Fruit fly (Drosophila melanogaster) whole organism, prepupa: ENCODE results near the gene cerv.

Source experiments
- CG10631 ChIP-seq: fragments of 200-800 bp; sonication (Bioruptor generic); optimal IDR thresholded peaks from 2 replicates; lab custom pipeline; 2016; ENCODE audit warnings: missing biosample characterization, missing genetic modification characterization
- CG11294 ChIP-seq: fragments of 200-800 bp; sonication (Bioruptor generic); IDR thresholded peaks from 2 replicates; pipeline ENCODE4 v1.3.6; 2022; ENCODE audit warnings: missing biosample characterization, missing genetic modification characterization
- CG11762 ChIP-seq: fragments of 200-800 bp; sonication (Bioruptor generic); optimal IDR thresholded peaks from 3 replicates; lab custom pipeline; 2016; ENCODE audit warnings: missing biosample characterization, missing genetic modification characterization; ENCODE audit not compliant: insufficient read depth
- CG15336 ChIP-seq: fragments of 200-800 bp; sonication (Bioruptor generic); IDR thresholded peaks from 2 replicates; pipeline ENCODE4 v1.3.6; 2022; ENCODE audit warnings: missing biosample characterization, missing genetic modification characterization
- CG1621 ChIP-seq: fragments of 200-800 bp; sonication (Bioruptor generic); optimal IDR thresholded peaks from 3 replicates; lab custom pipeline; 2018; ENCODE audit warnings: missing biosample characterization, mild to moderate bottlenecking, missing genetic modification characterization
- CG32006 ChIP-seq: fragments of 200-800 bp; sonication (Bioruptor generic); optimal IDR thresholded peaks from 3 replicates; lab custom pipeline; 2017; ENCODE audit warnings: missing biosample characterization, mild to moderate bottlenecking, missing genetic modification characterization
- CG34406 ChIP-seq: fragments of 200-800 bp; sonication (Bioruptor generic); optimal IDR thresholded peaks from 3 replicates; lab custom pipeline; 2016; ENCODE audit warnings: missing biosample characterization, missing genetic modification characterization
- CG3919 ChIP-seq: fragments of 200-800 bp; sonication (Bioruptor generic); optimal IDR thresholded peaks from 3 replicates; lab custom pipeline; 2016; ENCODE audit warnings: missing biosample characterization, missing genetic modification characterization
- CG4318 ChIP-seq: fragments of 200-800 bp; sonication (Bioruptor generic); optimal IDR thresholded peaks from 3 replicates; lab custom pipeline; 2017; ENCODE audit warnings: missing biosample characterization, mild to moderate bottlenecking, missing genetic modification characterization
- CG6163 ChIP-seq: fragments of 200-800 bp; sonication (Bioruptor generic); IDR thresholded peaks from 3 replicates; pipeline ENCODE4 v1.3.6; 2022; ENCODE audit warnings: missing biosample characterization, missing genetic modification characterization
- CG6792 ChIP-seq: fragments of 200-800 bp; sonication (Bioruptor generic); optimal IDR thresholded peaks from 3 replicates; lab custom pipeline; 2016; ENCODE audit warnings: missing biosample characterization, missing genetic modification characterization
- CG6808 ChIP-seq: fragments of 200-800 bp; sonication (Bioruptor generic); optimal IDR thresholded peaks from 3 replicates; lab custom pipeline; 2017; ENCODE audit warnings: missing biosample characterization, missing genetic modification characterization, mild to moderate bottlenecking, moderate library complexity, missing genetic modification reagents
- CG6854 ChIP-seq: fragments of 200-800 bp; sonication (Bioruptor generic); optimal IDR thresholded peaks from 2 replicates; lab custom pipeline; 2017; ENCODE audit warnings: missing biosample characterization, mild to moderate bottlenecking, missing genetic modification characterization
- CG8119 ChIP-seq: fragments of 200-800 bp; sonication (Bioruptor generic); IDR thresholded peaks from 3 replicates; pipeline ENCODE4 v1.3.6; 2022; ENCODE audit warnings: missing biosample characterization, missing genetic modification characterization
- CG8319 ChIP-seq: fragments of 200-800 bp; sonication (Bioruptor generic); optimal IDR thresholded peaks from 3 replicates; lab custom pipeline; 2016; ENCODE audit warnings: missing biosample characterization, missing genetic modification characterization
- CG9139 ChIP-seq: fragments of 200-800 bp; sonication (Bioruptor generic); optimal IDR thresholded peaks from 3 replicates; lab custom pipeline; 2017; ENCODE audit warnings: missing biosample characterization, mild to moderate bottlenecking, missing genetic modification characterization
- Eip75B ChIP-seq: fragments of 200-800 bp; sonication (Bioruptor generic); optimal IDR thresholded peaks from 3 replicates; lab custom pipeline; 2016; ENCODE audit warnings: missing biosample characterization, missing genetic modification characterization
- Eip78C ChIP-seq: fragments of 200-800 bp; sonication (Bioruptor generic); peaks from one replicate; lab custom pipeline; 2016; ENCODE audit warnings: missing biosample characterization, missing genetic modification characterization
- Eip93F ChIP-seq: fragments of 200-800 bp; sonication (Bioruptor generic); optimal IDR thresholded peaks from 2 replicates; lab custom pipeline; 2016; ENCODE audit warnings: missing biosample characterization, mild to moderate bottlenecking, missing genetic modification characterization
- Ets21C ChIP-seq: fragments of 200-800 bp; sonication (Bioruptor generic); optimal IDR thresholded peaks from 3 replicates; lab custom pipeline; 2016; ENCODE audit warnings: missing biosample characterization, missing genetic modification characterization
- Gug ChIP-seq: fragments of 200-800 bp; sonication (Bioruptor generic); IDR thresholded peaks from 2 replicates; pipeline ENCODE4 v1.3.6; 2022; ENCODE audit warnings: missing biosample characterization, missing genetic modification characterization
- Hr38 ChIP-seq: sonication (Bioruptor generic); optimal IDR thresholded peaks from 2 replicates; lab custom pipeline; 2016; ENCODE audit warnings: missing biosample characterization, missing genetic modification characterization
- Hr39 ChIP-seq: fragments of 200-800 bp; sonication (Bioruptor generic); optimal IDR thresholded peaks from 2 replicates; lab custom pipeline; 2016; ENCODE audit warnings: missing biosample characterization, missing genetic modification characterization
- Hr4 ChIP-seq: fragments of 200-800 bp; sonication (Bioruptor generic); optimal IDR thresholded peaks from 3 replicates; lab custom pipeline; 2016; ENCODE audit warnings: missing biosample characterization, missing genetic modification characterization
- Lpt ChIP-seq: fragments of 200-800 bp; sonication (Bioruptor generic); optimal IDR thresholded peaks from 3 replicates; lab custom pipeline; 2016; ENCODE audit warnings: missing biosample characterization, missing genetic modification characterization
- Met ChIP-seq: fragments of 200-800 bp; sonication (Bioruptor generic); optimal IDR thresholded peaks from 3 replicates; lab custom pipeline; 2016; ENCODE audit warnings: missing biosample characterization, missing genetic modification characterization
- OdsH ChIP-seq: fragments of 200-800 bp; sonication (Bioruptor generic); optimal IDR thresholded peaks from 3 replicates; lab custom pipeline; 2016; ENCODE audit warnings: missing biosample characterization, missing genetic modification characterization
- Smox ChIP-seq: fragments of 200-800 bp; sonication (Bioruptor generic); optimal IDR thresholded peaks from 3 replicates; lab custom pipeline; 2016; ENCODE audit warnings: missing biosample characterization, missing genetic modification characterization
- Sox102F ChIP-seq: fragments of 200-800 bp; sonication (Bioruptor generic); optimal IDR thresholded peaks from 2 replicates; lab custom pipeline; 2016; ENCODE audit warnings: missing biosample characterization, mild to moderate bottlenecking, missing genetic modification characterization
- Sox14 ChIP-seq: fragments of 200-800 bp; sonication (Bioruptor generic); optimal IDR thresholded peaks from 3 replicates; lab custom pipeline; 2016; ENCODE audit warnings: missing biosample characterization, missing genetic modification characterization
- Sox15 ChIP-seq: fragments of 200-800 bp; sonication (Bioruptor generic); optimal IDR thresholded peaks from 3 replicates; lab custom pipeline; 2016; ENCODE audit warnings: missing biosample characterization, missing genetic modification characterization
- acj6 ChIP-seq: fragments of 200-800 bp; sonication (Bioruptor generic); optimal IDR thresholded peaks from 3 replicates; lab custom pipeline; 2016; ENCODE audit warnings: missing biosample characterization, missing genetic modification characterization
- dac ChIP-seq: fragments of 200-800 bp; sonication (Bioruptor generic); optimal IDR thresholded peaks from 2 replicates; lab custom pipeline; 2017; ENCODE audit warnings: missing biosample characterization, mild to moderate bottlenecking, missing genetic modification characterization
- eg ChIP-seq: fragments of 200-800 bp; sonication (Bioruptor generic); IDR thresholded peaks from 3 replicates; pipeline ENCODE4 v1.3.6; 2022; ENCODE audit warnings: missing biosample characterization, missing genetic modification characterization
- esn ChIP-seq: fragments of 200-800 bp; sonication (Bioruptor generic); optimal IDR thresholded peaks from 2 replicates; lab custom pipeline; 2016; ENCODE audit warnings: missing biosample characterization, mild to moderate bottlenecking, missing genetic modification characterization, moderate library complexity
- fd59A ChIP-seq: fragments of 200-800 bp; sonication (Bioruptor generic); optimal IDR thresholded peaks from 2 replicates; lab custom pipeline; 2017; ENCODE audit warnings: missing biosample characterization, mild to moderate bottlenecking, missing genetic modification characterization, missing genetic modification reagents
- fd85E ChIP-seq: fragments of 200-800 bp; sonication (Bioruptor generic); optimal IDR thresholded peaks from 3 replicates; lab custom pipeline; 2016; ENCODE audit warnings: missing biosample characterization, missing genetic modification characterization
- fkh ChIP-seq: fragments of 200-800 bp; sonication (Bioruptor generic); optimal IDR thresholded peaks from 3 replicates; lab custom pipeline; 2017; ENCODE audit warnings: missing biosample characterization, mild to moderate bottlenecking, missing genetic modification characterization, moderate library complexity
- lz ChIP-seq: fragments of 200-800 bp; sonication (Bioruptor generic); optimal IDR thresholded peaks from 3 replicates; lab custom pipeline; 2016; ENCODE audit warnings: missing biosample characterization, missing genetic modification characterization
- net ChIP-seq: fragments of 200-800 bp; sonication (Bioruptor generic); optimal IDR thresholded peaks from 3 replicates; lab custom pipeline; 2016; ENCODE audit warnings: missing biosample characterization, missing genetic modification characterization
- pdm3 ChIP-seq: fragments of 200-800 bp; sonication (Bioruptor generic); optimal IDR thresholded peaks from 3 replicates; lab custom pipeline; 2016; ENCODE audit warnings: missing biosample characterization, missing genetic modification characterization
- svp ChIP-seq: fragments of 200-800 bp; sonication (Bioruptor generic); peaks from one replicate; lab custom pipeline; 2016; ENCODE audit warnings: missing biosample characterization, missing genetic modification characterization

The cerv gene

DNA sequence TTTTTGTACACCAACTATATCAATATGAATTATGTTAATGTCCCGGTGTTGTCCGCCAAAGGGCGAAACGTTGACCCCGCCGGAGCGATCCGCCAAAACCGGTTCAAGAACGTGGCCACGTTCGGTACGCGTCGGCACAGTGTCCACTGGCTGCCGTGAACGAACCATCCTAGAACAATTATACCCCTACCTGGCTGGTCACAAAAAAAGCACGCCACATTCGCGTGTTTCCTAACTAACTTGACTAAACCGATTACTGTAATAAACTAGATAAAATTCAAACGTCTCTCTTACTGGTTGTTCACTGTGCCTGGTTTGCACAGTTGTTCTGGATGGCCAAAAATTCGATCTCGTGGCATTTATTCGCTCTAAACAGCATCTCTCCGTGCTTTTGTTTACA is 1.6 kb upstream of the cerv start (continued):
- TF ChIP-seq Eip93F (GFP tag; lab: Kevin White, UChicago): peak; percentile 89
- TF ChIP-seq lz (GFP tag; lab: Kevin White, UChicago): peak; percentile 96
- TF ChIP-seq Gug (GFP tag; lab: Robert Waterston, UW): peak; percentile 89
- peak; percentile 97 for TF ChIP-seq Sox14
- TF ChIP-seq Hr38 (GFP tag; lab: Kevin White, UChicago): no peak
- peak; percentile 91 for TF ChIP-seq net
- peak; percentile 94 for TF ChIP-seq eg (GFP tag; lab: Robert Waterston, UW)
- peak; percentile 94 for TF ChIP-seq Smox (GFP tag; lab: Kevin White, UChicago)
- TF ChIP-seq Hr4 (GFP tag; lab: Kevin White, UChicago): peak; percentile 78
- no peak for TF ChIP-seq CG4318 (GFP tag; lab: Kevin White, UChicago)
- peak; percentile 94 for TF ChIP-seq CG1621 (tag; lab: Kevin White, UChicago)
- peak; percentile 94 for TF ChIP-seq acj6 (GFP tag; lab: Kevin White, UChicago)
- TF ChIP-seq Hr39: peak; percentile 97

DNA sequence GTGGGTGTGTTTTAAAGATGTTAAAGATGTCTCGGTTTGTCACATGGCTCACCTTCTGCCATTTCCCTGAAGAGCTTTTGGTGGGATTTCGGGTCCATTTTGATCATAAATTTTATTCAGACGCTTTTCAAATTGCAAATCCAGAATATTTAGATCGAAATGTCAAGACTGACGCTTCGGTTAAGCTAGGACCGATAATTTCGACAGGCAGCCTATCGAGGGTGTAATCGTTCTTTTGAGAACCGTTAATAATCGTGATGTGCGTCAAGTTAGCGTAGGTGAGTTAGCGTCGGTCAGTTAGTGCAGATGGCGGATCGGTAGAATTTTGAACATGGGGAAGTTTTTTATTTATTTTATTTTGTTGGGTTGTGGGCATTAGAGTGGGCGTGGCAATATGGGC is 2.4 kb downstream of the cerv start, which contains the start of gene CG42299:
Gene CG42299 (minus strand): TSS at position 127 of the 400 bp plus-strand sequence.
- TF ChIP-seq CG8119 (GFP tag; lab: Robert Waterston, UW): no peak
- TF ChIP-seq esn (GFP tag; lab: Kevin White, UChicago): no peak
- TF ChIP-seq CG15336 (GFP tag; lab: Robert Waterston, UW): no peak
- no peak for TF ChIP-seq Sox15 (GFP tag; lab: Kevin White, UChicago)
- TF ChIP-seq CG6854 (GFP tag; lab: Kevin White, UChicago): no peak
- TF ChIP-seq CG34406 (GFP tag; lab: Kevin White, UChicago): no peak
- TF ChIP-seq CG6808: no peak
- no peak for TF ChIP-seq CG9139 (GFP tag; lab: Kevin White, UChicago)
- no peak for TF ChIP-seq CG1621 (tag; lab: Kevin White, UChicago)
- TF ChIP-seq Smox (GFP tag; lab: Kevin White, UChicago): no peak
- no peak for TF ChIP-seq fd85E (GFP tag; lab: Kevin White, UChicago)
- TF ChIP-seq dac (GFP tag; lab: Kevin White, UChicago): no peak
- no peak for TF ChIP-seq Sox102F (GFP tag; lab: Kevin White, UChicago)
- no peak for TF ChIP-seq fkh

- TF ChIP-seq Eip78C (GFP tag; lab: Kevin White, UChicago) (peak; percentile 55), Hr38 (GFP tag; lab: Kevin White, UChicago) (no peak), fkh (peak; percentile 78), esn (GFP tag; lab: Kevin White, UChicago) (peak; percentile 4)
These were observed 3.6 kb downstream of the cerv start, which contains the start of gene CG9213 for dm6 chrX:15574384-15574783. Gene CG9213, minus strand, starts transcription at chrX:15574535.

DNA sequence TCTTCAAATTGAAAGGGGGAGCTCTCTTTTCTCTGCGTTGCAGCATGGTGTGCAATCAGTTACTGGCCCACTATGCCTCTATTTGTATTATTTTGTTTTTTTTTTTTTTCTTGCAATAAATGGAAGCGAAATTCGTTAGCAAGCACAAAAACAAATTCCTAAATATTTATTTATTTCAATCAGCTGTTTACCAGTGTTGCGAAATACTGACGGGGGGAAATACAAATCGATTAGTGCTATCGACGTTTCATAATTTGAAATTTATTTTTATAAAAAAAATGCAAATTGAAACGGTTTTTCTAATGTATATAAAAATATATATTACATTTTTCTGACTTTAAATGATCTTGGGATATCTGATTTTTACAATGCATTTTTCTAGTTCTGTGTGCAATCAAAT is 6.0 kb downstream of the cerv start, which contains the start of gene CG15643:
Gene CG15643 (minus strand): TSS at position 211 of the 400 bp plus-strand sequence.
- TF ChIP-seq fkh: peak; percentile 45
- TF ChIP-seq CG6808: no peak
- TF ChIP-seq Sox15 (GFP tag; lab: Kevin White, UChicago): no peak
- peak; percentile 64 for TF ChIP-seq Eip78C (GFP tag; lab: Kevin White, UChicago)

dm6 chrX:15568983-15569370 is 9.0 kb downstream of the cerv start, which contains the start of gene CG7860:
Gene CG7860, plus strand, starts transcription at chrX:15568993.
- TF ChIP-seq CG11294 (GFP tag; lab: Robert Waterston, UW) (no peak), fkh (no peak), fd59A (no peak), OdsH (GFP tag; lab: Kevin White, UChicago) (no peak), svp (GFP tag; lab: Kevin White, UChicago) (no peak), CG32006 (GFP tag; lab: Kevin White, UChicago) (no peak), CG9139 (GFP tag; lab: Kevin White, UChicago) (peak; percentile 10), Hr39 (no peak), Lpt (GFP tag; lab: Kevin White, UChicago) (no peak), Eip75B (GFP tag; lab: Kevin White, UChicago) (no peak), CG8319 (GFP tag; lab: Kevin White, UChicago) (no peak), CG3919 (peak; percentile 20), CG11762 (no peak), CG6163 (peak; percentile 55; the same call in 2 of the 3 replicates), CG10631 (no peak), pdm3 (GFP tag; lab: Kevin White, UChicago) (no peak), Smox (GFP tag; lab: Kevin White, UChicago) (no peak), CG6792 (no peak), Hr4 (GFP tag; lab: Kevin White, UChicago) (no peak), CG8119 (GFP tag; lab: Robert Waterston, UW) (no peak), Gug (GFP tag; lab: Robert Waterston, UW) (no peak), CG6854 (GFP tag; lab: Kevin White, UChicago) (no peak), Met (no peak), esn (GFP tag; lab: Kevin White, UChicago) (peak; percentile 19), Sox102F (GFP tag; lab: Kevin White, UChicago) (no peak), net (no peak), Sox14 (peak; percentile 79), fd85E (GFP tag; lab: Kevin White, UChicago) (no peak), Ets21C (GFP tag; lab: Kevin White, UChicago) (no peak)
